Worm (Caenorhabditis elegans): ENCODE measurements around the gene Y6E2A.7.

The Y6E2A.7 gene

ce11 chrV:15693682-15694081 lies 26.0 kb upstream of the Y6E2A.7 start, which contains the start of gene nhr-198:
nhr-198 (plus strand) TSS chrV:15693994.
- TF ChIP-seq ztf-16 (tag; optimal IDR thresholded peaks at IDR 0.05) = no peak
- no peak for TF ChIP-seq ceh-14 (tag; optimal IDR thresholded peaks at IDR 0.05)
- TF ChIP-seq unc-55 (GFP tag; optimal IDR thresholded peaks at IDR 0.05) = no peak
- TF ChIP-seq fax-1 (tag; optimal IDR thresholded peaks at IDR 0.05) = no peak
- TF ChIP-seq sox-2 (GFP tag; IDR thresholded peaks at IDR 0.05) = no peak
- no peak for TF ChIP-seq syd-9 (tag; optimal IDR thresholded peaks at IDR 0.05)
- no peak for TF ChIP-seq dmd-4 (tag; optimal IDR thresholded peaks at IDR 0.05; ENCODE audit: borderline replicate concordance)
- TF ChIP-seq gmeb-2 (tag; optimal IDR thresholded peaks at IDR 0.05) = no peak
- TF ChIP-seq rnt-1 (tag; optimal IDR thresholded peaks at IDR 0.05) = no peak
- no peak for TF ChIP-seq ceh-24 (tag; optimal IDR thresholded peaks at IDR 0.05)
- no peak for TF ChIP-seq ceh-30 (tag; optimal IDR thresholded peaks at IDR 0.05)
- no peak for TF ChIP-seq hlh-6 (tag; optimal IDR thresholded peaks at IDR 0.05)
- TF ChIP-seq zip-5 (tag; optimal IDR thresholded peaks at IDR 0.05) = no peak
- no peak for TF ChIP-seq K09A11.1 (tag; optimal IDR thresholded peaks at IDR 0.05; ENCODE audit: insufficient read depth)
- no peak for TF ChIP-seq madf-2 (tag; optimal IDR thresholded peaks at IDR 0.05)
- no peak for TF ChIP-seq hlh-13 (GFP tag; optimal IDR thresholded peaks at IDR 0.05)
- TF ChIP-seq pha-2 (tag; optimal IDR thresholded peaks at IDR 0.05) = no peak
- no peak for TF ChIP-seq ceh-2 (tag; optimal IDR thresholded peaks at IDR 0.05)

- TF ChIP-seq Y22D7AL.16 (tag; optimal IDR thresholded peaks at IDR 0.05) (no peak), dve-1 (tag; optimal IDR thresholded peaks at IDR 0.05) (no peak), nhr-232 (tag; optimal IDR thresholded peaks at IDR 0.05) (no peak), ceh-2 (tag; optimal IDR thresholded peaks at IDR 0.05) (no peak), eyg-1 (tag; optimal IDR thresholded peaks at IDR 0.05) (no peak), C38D4.7 (GFP tag; optimal IDR thresholded peaks at IDR 0.05) (no peak), ceh-30 (tag; optimal IDR thresholded peaks at IDR 0.05) (no peak), tbx-2 (tag; optimal IDR thresholded peaks at IDR 0.05) (no peak), C08G9.2 (tag; optimal IDR thresholded peaks at IDR 0.05) (no peak), pros-1 (tag; optimal IDR thresholded peaks at IDR 0.05) (no peak), npax-4 (tag; optimal IDR thresholded peaks at IDR 0.05) (no peak)
These were observed 21.6 kb upstream of the Y6E2A.7 start, which contains the start of gene srx-29 for ce11 chrV:15698099-15698498. srx-29 (minus strand) TSS chrV:15698199.

ce11 chrV:15699799-15700198 lies 19.9 kb upstream of the Y6E2A.7 start, which contains the start of gene nhr-199:
nhr-199 (minus strand) TSS chrV:15699899.
- no peak for TF ChIP-seq nfya-1 (tag; optimal IDR thresholded peaks at IDR 0.05)
- TF ChIP-seq zip-5 (tag; optimal IDR thresholded peaks at IDR 0.05) = no peak
- TF ChIP-seq gmeb-2 (tag; optimal IDR thresholded peaks at IDR 0.05) = no peak
- TF ChIP-seq ceh-45 (GFP tag; IDR thresholded peaks at IDR 0.05) = no peak
- no peak for TF ChIP-seq ceh-18 (tag; optimal IDR thresholded peaks at IDR 0.05)
- no peak for TF ChIP-seq che-1 (tag; optimal IDR thresholded peaks at IDR 0.05)
- no peak for TF ChIP-seq unc-3 (GFP tag; conservative IDR thresholded peaks at IDR 0.05)
- TF ChIP-seq unc-3 (tag; optimal IDR thresholded peaks at IDR 0.05) = no peak
- TF ChIP-seq hlh-13 (GFP tag; optimal IDR thresholded peaks at IDR 0.05) = no peak
- no peak for TF ChIP-seq syd-9 (tag; optimal IDR thresholded peaks at IDR 0.05)
- TF ChIP-seq pros-1 (tag; optimal IDR thresholded peaks at IDR 0.05) = no peak
- no peak for TF ChIP-seq unc-42 (tag; optimal IDR thresholded peaks at IDR 0.05)
- TF ChIP-seq elt-4 (tag; optimal IDR thresholded peaks at IDR 0.05) = no peak

- TF ChIP-seq elt-2 (tag; optimal IDR thresholded peaks at IDR 0.05) (no peak), hlh-13 (GFP tag; optimal IDR thresholded peaks at IDR 0.05) (no peak), dmd-4 (tag; optimal IDR thresholded peaks at IDR 0.05; ENCODE audit: borderline replicate concordance) (no peak), hlh-8 (tag; optimal IDR thresholded peaks at IDR 0.05) (no peak), odd-2 (tag; optimal IDR thresholded peaks at IDR 0.05) (no peak), F13H6.1 (tag; optimal IDR thresholded peaks at IDR 0.05) (no peak), Y22D7AL.16 (tag; optimal IDR thresholded peaks at IDR 0.05) (no peak), unc-86 (tag; optimal IDR thresholded peaks at IDR 0.05) (no peak), lin-11 (tag; optimal IDR thresholded peaks at IDR 0.05) (no peak), eyg-1 (tag; optimal IDR thresholded peaks at IDR 0.05) (no peak), lim-6 (tag; optimal IDR thresholded peaks at IDR 0.05) (no peak), sox-4 (tag; optimal IDR thresholded peaks at IDR 0.05) (no peak), gmeb-2 (tag; optimal IDR thresholded peaks at IDR 0.05) (no peak), pros-1 (tag; optimal IDR thresholded peaks at IDR 0.05) (no peak), nhr-232 (tag; optimal IDR thresholded peaks at IDR 0.05) (no peak), elt-4 (tag; optimal IDR thresholded peaks at IDR 0.05) (no peak), sdc-2 (tag; optimal IDR thresholded peaks at IDR 0.05) (no peak), hlh-15 (tag; optimal IDR thresholded peaks at IDR 0.05) (no peak), sox-2 (GFP tag; IDR thresholded peaks at IDR 0.05) (no peak)
These were observed 17.4 kb upstream of the Y6E2A.7 start, which contains the start of gene nhr-53 for ce11 chrV:15702263-15702662. nhr-53 (minus strand) TSS chrV:15702363.

Data from whole organism, late embryonic.